Fruit fly (Drosophila melanogaster) whole organism, embryonic: ENCODE data around the gene bi.

ENCODE experiments used
- Adf1 ChIP-seq: fragments of 200-800 bp; sonication (Bioruptor generic); IDR thresholded peaks from 2 replicates; pipeline ENCODE4 v1.3.6; 2022; ENCODE audit warnings: missing biosample characterization, missing genetic modification characterization
- CG10565 ChIP-seq: fragments of 200-800 bp; sonication (Bioruptor generic); optimal IDR thresholded peaks from 3 replicates; lab custom pipeline; 2016; ENCODE audit warnings: missing biosample characterization, mild to moderate bottlenecking, missing genetic modification characterization
- CG11695 ChIP-seq: fragments of 200-800 bp; sonication (Bioruptor generic); IDR thresholded peaks from 3 replicates; pipeline ENCODE4 v1.3.6; 2022; ENCODE audit warnings: missing biosample characterization, missing genetic modification characterization
- CG13287 ChIP-seq: fragments of 200-800 bp; sonication (Bioruptor generic); IDR thresholded peaks from 2 replicates; pipeline ENCODE4 v1.3.6; 2022; ENCODE audit warnings: missing biosample characterization, missing genetic modification characterization; ENCODE audit not compliant: partially characterized antibody
- CG13624 ChIP-seq: fragments of 200-800 bp; sonication (Bioruptor generic); optimal IDR thresholded peaks from 2 replicates; lab custom pipeline; 2016; ENCODE audit warnings: missing biosample characterization, missing genetic modification characterization
- CG16779 ChIP-seq: fragments of 200-800 bp; sonication (Bioruptor generic); IDR thresholded peaks from 2 replicates; pipeline ENCODE4 v1.3.6; 2022; ENCODE audit warnings: missing biosample characterization, missing genetic modification characterization
- CG16813 ChIP-seq: fragments of 200-800 bp; sonication (Bioruptor generic); IDR thresholded peaks from 3 replicates; pipeline ENCODE4 v1.3.6; 2022; ENCODE audit warnings: missing biosample characterization, missing genetic modification characterization; ENCODE audit not compliant: partially characterized antibody
- CG16815 ChIP-seq: fragments of 200-800 bp; sonication (Bioruptor generic); optimal IDR thresholded peaks from 3 replicates; lab custom pipeline; 2017; ENCODE audit warnings: missing biosample characterization, mild to moderate bottlenecking, missing genetic modification characterization
- CG17829 ChIP-seq: fragments of 200-800 bp; optimal IDR thresholded peaks from 2 replicates; lab custom pipeline; 2019; ENCODE audit warnings: missing biosample characterization, mild to moderate bottlenecking, missing genetic modification characterization, moderate library complexity
- CG18599 ChIP-seq: fragments of 200-800 bp; sonication (Bioruptor generic); optimal IDR thresholded peaks from 3 replicates; lab custom pipeline; 2017; ENCODE audit warnings: missing biosample characterization, missing genetic modification characterization, mild to moderate bottlenecking, moderate library complexity, missing genetic modification reagents
- CG3065 ChIP-seq: fragments of 200-800 bp; sonication (Bioruptor generic); optimal IDR thresholded peaks from 2 replicates; lab custom pipeline; 2016; ENCODE audit warnings: missing biosample characterization, missing genetic modification characterization
- CG33213 ChIP-seq: fragments of 200-800 bp; sonication (Bioruptor generic); optimal IDR thresholded peaks from 3 replicates; lab custom pipeline; 2016; ENCODE audit warnings: missing biosample characterization, missing genetic modification characterization
- CG33557 ChIP-seq: fragments of 200-800 bp; sonication (Bioruptor generic); optimal IDR thresholded peaks from 2 replicates; lab custom pipeline; 2019; ENCODE audit warnings: missing biosample characterization, mild to moderate bottlenecking, missing genetic modification characterization, moderate library complexity
- CG3838 ChIP-seq: fragments of 200-800 bp; sonication (Bioruptor generic); optimal IDR thresholded peaks from 3 replicates; lab custom pipeline; 2016; ENCODE audit warnings: missing biosample characterization, missing genetic modification characterization
- CG8281 ChIP-seq: fragments of 200-800 bp; sonication (Bioruptor generic); optimal IDR thresholded peaks from 2 replicates; lab custom pipeline; 2018; ENCODE audit warnings: missing biosample characterization, mild to moderate bottlenecking, missing genetic modification characterization, moderate library complexity
- CG8924 ChIP-seq: fragments of 200-800 bp; optimal IDR thresholded peaks from 3 replicates; lab custom pipeline; 2019; ENCODE audit warnings: missing biosample characterization, mild to moderate bottlenecking, missing genetic modification characterization, moderate library complexity
- CG9609 ChIP-seq: fragments of 200-800 bp; sonication (Bioruptor generic); optimal IDR thresholded peaks from 3 replicates; lab custom pipeline; 2016; ENCODE audit warnings: missing biosample characterization, missing genetic modification characterization
- CHES-1-like ChIP-seq: fragments of 200-800 bp; sonication (Bioruptor generic); optimal IDR thresholded peaks from 2 replicates; lab custom pipeline; 2016; ENCODE audit warnings: missing biosample characterization, missing genetic modification characterization
- CTCF ChIP-seq: fragments of 200-800 bp; sonication (Bioruptor generic); optimal IDR thresholded peaks from 2 replicates; lab custom pipeline; 2017; ENCODE audit warnings: missing biosample characterization, mild to moderate bottlenecking, missing genetic modification characterization, moderate library complexity
- Dek ChIP-seq: fragments of 200-800 bp; sonication (Bioruptor generic); optimal IDR thresholded peaks from 3 replicates; lab custom pipeline; 2019; ENCODE audit warnings: missing biosample characterization, mild to moderate bottlenecking, missing genetic modification characterization, moderate library complexity
- Drgx ChIP-seq: fragments of 200-800 bp; sonication (Bioruptor generic); IDR thresholded peaks from 2 replicates; pipeline ENCODE4 v1.3.6; 2022; ENCODE audit warnings: missing biosample characterization, missing genetic modification characterization
- ERR ChIP-seq: fragments of 200-800 bp; sonication (Bioruptor generic); optimal IDR thresholded peaks from 2 replicates; lab custom pipeline; 2016; ENCODE audit warnings: missing biosample characterization, missing genetic modification characterization
- Elba2 ChIP-seq: fragments of 200-800 bp; sonication (Bioruptor generic); optimal IDR thresholded peaks from 3 replicates; lab custom pipeline; 2016; ENCODE audit warnings: missing biosample characterization, missing genetic modification characterization
- H2.0 ChIP-seq: fragments of 200-800 bp; sonication (Bioruptor generic); IDR thresholded peaks from 2 replicates; pipeline ENCODE4 v1.3.6; 2022; ENCODE audit warnings: missing biosample characterization, missing genetic modification characterization
- HLH4C ChIP-seq: fragments of 200-800 bp; sonication (Bioruptor generic); IDR thresholded peaks from 3 replicates; pipeline ENCODE4 v1.3.6; 2022; ENCODE audit warnings: missing biosample characterization, missing genetic modification characterization; ENCODE audit not compliant: partially characterized antibody
- Nf-YA ChIP-seq: fragments of 200-800 bp; sonication (Bioruptor generic); IDR thresholded peaks from 2 replicates; pipeline ENCODE4 v1.3.6; 2022; ENCODE audit warnings: missing biosample characterization, missing genetic modification characterization
- Nf-YB ChIP-seq: fragments of 200-800 bp; sonication (Bioruptor generic); optimal IDR thresholded peaks from 3 replicates; lab custom pipeline; 2019; ENCODE audit warnings: missing biosample characterization, mild to moderate bottlenecking, missing genetic modification characterization, moderate library complexity
- Nf-YC ChIP-seq: fragments of 200-800 bp; optimal IDR thresholded peaks from 3 replicates; lab custom pipeline; 2019; ENCODE audit warnings: missing biosample characterization, mild to moderate bottlenecking, missing genetic modification characterization, moderate library complexity
- Trl ChIP-seq, 3 experiments: fragments of >200 bp in 2 of 3; fragments of 200-800 bp in 1 of 3; sonication (Bioruptor generic) in 1 of 3; optimal IDR thresholded peaks; 2 replicates in 1 of 3; 3 replicates in 2 of 3; lab custom pipeline; 2016 to 2017; ENCODE audit warnings: missing biosample characterization in 1 of 3, missing genetic modification characterization in 1 of 3
- abd-A ChIP-seq: fragments of 200-800 bp; sonication (Bioruptor generic); optimal IDR thresholded peaks from 3 replicates; lab custom pipeline; 2019; ENCODE audit warnings: missing biosample characterization, mild to moderate bottlenecking, missing genetic modification characterization, moderate library complexity
- crol ChIP-seq: fragments of 200-800 bp; sonication (Bioruptor generic); IDR thresholded peaks from 2 replicates; pipeline ENCODE4 v1.3.6; 2022; ENCODE audit warnings: missing biosample characterization, missing genetic modification characterization
- cwo ChIP-seq: fragments of 200-800 bp; sonication (Bioruptor generic); optimal IDR thresholded peaks from 3 replicates; lab custom pipeline; 2017; ENCODE audit warnings: missing biosample characterization, missing genetic modification characterization, mild to moderate bottlenecking, moderate library complexity, missing genetic modification reagents
- gce ChIP-seq: fragments of 200-800 bp; sonication (Bioruptor generic); IDR thresholded peaks from 3 replicates; pipeline ENCODE4 v1.3.6; 2022; ENCODE audit warnings: missing biosample characterization, missing genetic modification characterization
- grau ChIP-seq: fragments of 200-800 bp; optimal IDR thresholded peaks from 3 replicates; lab custom pipeline; 2019; ENCODE audit warnings: missing biosample characterization, mild to moderate bottlenecking, missing genetic modification characterization, moderate library complexity
- gsb-n ChIP-seq: fragments of 200-800 bp; sonication (Bioruptor generic); optimal IDR thresholded peaks from 3 replicates; lab custom pipeline; 2018; ENCODE audit warnings: missing biosample characterization, mild to moderate bottlenecking, missing genetic modification characterization
- insv ChIP-seq, 2 experiments: fragments of 200-800 bp; sonication (Bioruptor generic); optimal IDR thresholded peaks; 3 replicates each; lab custom pipeline; 2016 to 2018; ENCODE audit warnings: missing biosample characterization in 2 of 2, missing genetic modification characterization in 2 of 2
- jing ChIP-seq: fragments of 200-800 bp; sonication (Bioruptor generic); optimal IDR thresholded peaks from 2 replicates; lab custom pipeline; 2018; ENCODE audit warnings: missing biosample characterization, mild to moderate bottlenecking, missing genetic modification characterization
- klu ChIP-seq: fragments of 200-800 bp; sonication (Bioruptor generic); IDR thresholded peaks from 2 replicates; pipeline ENCODE4 v1.3.6; 2022; ENCODE audit warnings: missing biosample characterization, missing genetic modification characterization
- lov ChIP-seq, 2 experiments: fragments of 200-800 bp in 1 of 2; fragments of >200 bp in 1 of 2; sonication (Bioruptor generic) in 1 of 2; IDR thresholded peaks in 1 of 2; optimal IDR thresholded peaks in 1 of 2; 2 replicates in 1 of 2; 3 replicates in 1 of 2; pipeline versions ENCODE4 v1.3.6 to Lab custom; 2017 to 2022; ENCODE audit warnings: missing biosample characterization in 1 of 2, missing genetic modification characterization in 1 of 2
- nerfin-2 ChIP-seq: fragments of 200-800 bp; sonication (Bioruptor generic); IDR thresholded peaks from 2 replicates; pipeline ENCODE4 v1.3.6; 2022; ENCODE audit warnings: missing biosample characterization, missing genetic modification characterization; ENCODE audit not compliant: partially characterized antibody
- odd ChIP-seq: fragments of 200-800 bp; sonication (Bioruptor generic); optimal IDR thresholded peaks from 2 replicates; lab custom pipeline; 2017; ENCODE audit warnings: missing biosample characterization, mild to moderate bottlenecking, missing genetic modification characterization
- pho ChIP-seq: fragments of 200-800 bp; sonication (Bioruptor generic); optimal IDR thresholded peaks from 2 replicates; lab custom pipeline; 2016; ENCODE audit warnings: missing biosample characterization, missing genetic modification characterization
- row ChIP-seq: fragments of 200-800 bp; sonication (Bioruptor generic); IDR thresholded peaks from 3 replicates; pipeline ENCODE4 v1.3.6; 2022; ENCODE audit warnings: missing biosample characterization, missing genetic modification characterization
- sima ChIP-seq: fragments of 200-800 bp; sonication (Bioruptor generic); optimal IDR thresholded peaks from 2 replicates; lab custom pipeline; 2016; ENCODE audit warnings: missing biosample characterization, missing genetic modification characterization
- slbo ChIP-seq: fragments of 200-800 bp; sonication (Bioruptor generic); IDR thresholded peaks from 2 replicates; pipeline ENCODE4 v1.3.6; 2022; ENCODE audit warnings: missing biosample characterization, missing genetic modification characterization
- sr ChIP-seq: fragments of 200-800 bp; sonication (Bioruptor generic); IDR thresholded peaks from 3 replicates; pipeline ENCODE4 v1.3.6; 2022; ENCODE audit warnings: missing biosample characterization, missing genetic modification characterization
- tap ChIP-seq: fragments of 200-800 bp; optimal IDR thresholded peaks from 3 replicates; lab custom pipeline; 2019; ENCODE audit warnings: missing biosample characterization, mild to moderate bottlenecking, missing genetic modification characterization, moderate library complexity
- wdn ChIP-seq: fragments of 200-800 bp; sonication (Bioruptor generic); IDR thresholded peaks from 2 replicates; pipeline ENCODE4 v1.3.6; 2022; ENCODE audit warnings: missing biosample characterization, missing genetic modification characterization
- zen ChIP-seq: fragments of 200-800 bp; sonication (Bioruptor generic); optimal IDR thresholded peaks from 3 replicates; lab custom pipeline; 2018; ENCODE audit warnings: missing biosample characterization, mild to moderate bottlenecking, missing genetic modification characterization, moderate library complexity

The bi gene

dm6 chrX:4426740-4427338 is 14.2 kb downstream of the bi start (continued):
- TF ChIP-seq CG13287 (GFP tag; lab: Robert Waterston, UW) (peak; percentile 35), CG17829 (tag; lab: Kevin White, UChicago) (peak; percentile 46), odd (GFP tag; lab: Kevin White, UChicago) (no peak), ERR (peak; percentile 19), CG3838 (GFP tag; lab: Kevin White, UChicago) (peak; percentile 17), CG9609 (GFP tag; lab: Kevin White, UChicago) (no peak), gsb-n (tag; lab: Kevin White, UChicago) (peak; percentile 17), crol (GFP tag; lab: Robert Waterston, UW) (peak; percentile 60; the same call in 1 of the 2 replicates), lov (optimal IDR thresholded peaks at IDR 0.05; lab: Kevin White, UChicago) (no peak), lov (GFP tag; IDR thresholded peaks at IDR 0.05; lab: Robert Waterston, UW) (0 out of 3 replicates have a peak, but pooled peaks have one; percentile 41), CG16815 (GFP tag; lab: Kevin White, UChicago) (no peak), insv (GFP tag; optimal IDR thresholded peaks at IDR 0.05; lab: Kevin White, UChicago) (peak; percentile 95 to 97), CG16779 (GFP tag; lab: Robert Waterston, UW) (no peak), abd-A (tag; lab: Kevin White, UChicago) (peak; percentile 73), Drgx (peak; percentile 66), klu (GFP tag; lab: Robert Waterston, UW) (0 out of 2 replicates have a peak, but pooled peaks have one; percentile 35), CG3065 (GFP tag; lab: Kevin White, UChicago) (peak; percentile 62), Dek (tag; lab: Kevin White, UChicago) (no peak), HLH4C (0 out of 3 replicates have a peak, but pooled peaks have one; percentile 31), sr (peak; percentile 59; the same call in 1 of the 3 replicates), Elba2 (GFP tag; lab: Kevin White, UChicago) (peak; percentile 87), Nf-YC (tag; lab: Kevin White, UChicago) (peak; percentile 98), CG11695 (no peak), CG33213 (GFP tag; lab: Kevin White, UChicago) (no peak), CG16813 (GFP tag; lab: Robert Waterston, UW) (peak; percentile 27; the same call in 1 of the 3 replicates), CG8281 (tag; lab: Kevin White, UChicago) (no peak), H2.0 (GFP tag; lab: Robert Waterston, UW) (no peak), CG13624 (GFP tag; lab: Kevin White, UChicago) (no peak), Nf-YA (GFP tag; lab: Robert Waterston, UW) (peak; percentile 75; the same call in 1 of the 2 replicates), gce (GFP tag; lab: Robert Waterston, UW) (no peak; the same call in 2 of the 3 replicates), cwo (GFP tag; lab: Kevin White, UChicago) (no peak), wdn (0 out of 2 replicates have a peak, but pooled peaks have one; percentile 16), row (no peak), CTCF (GFP tag; lab: Kevin White, UChicago) (peak; percentile 17), jing (GFP tag; lab: Kevin White, UChicago) (peak; percentile 13), CHES-1-like (GFP tag; lab: Kevin White, UChicago) (no peak), CG18599 (GFP tag; lab: Kevin White, UChicago) (no peak), slbo (no peak), CG10565 (GFP tag; lab: Kevin White, UChicago) (no peak), Trl (optimal IDR thresholded peaks at IDR 0.05; lab: Kevin White, UChicago) (peak; percentile 75 to 80), Trl (GFP tag; optimal IDR thresholded peaks at IDR 0.05; lab: Kevin White, UChicago) (peak; percentile 52), nerfin-2 (GFP tag; lab: Robert Waterston, UW) (0 out of 2 replicates have a peak, but pooled peaks have one; percentile 10), tap (tag; lab: Kevin White, UChicago) (no peak), Adf1 (GFP tag; lab: Robert Waterston, UW) (peak; percentile 100), sima (GFP tag; lab: Kevin White, UChicago) (no peak), grau (tag; lab: Kevin White, UChicago) (no peak), pho (GFP tag; lab: Kevin White, UChicago) (no peak), CG33557 (GFP tag; lab: Kevin White, UChicago) (no peak), zen (tag; lab: Kevin White, UChicago) (peak; percentile 2), CG8924 (tag; lab: Kevin White, UChicago) (peak; percentile 23), Nf-YB (GFP tag; lab: Kevin White, UChicago) (peak; percentile 98)
